Fruit fly (Drosophila melanogaster) whole organism, embryonic: ENCODE measurements around the gene bon.

Source experiments
- ATbp ChIP-seq: fragments of 200-800 bp; sonication (Bioruptor generic); optimal IDR thresholded peaks from 2 replicates; lab custom pipeline; 2017; ENCODE audit warnings: missing biosample characterization, mild to moderate bottlenecking, missing genetic modification characterization, missing genetic modification reagents
- CG11247 ChIP-seq: fragments of 200-800 bp; sonication (Bioruptor generic); IDR thresholded peaks from 2 replicates; pipeline ENCODE4 v1.3.6; 2022; ENCODE audit warnings: missing biosample characterization, missing genetic modification characterization
- CG12219 ChIP-seq: fragments of 200-800 bp; sonication (Bioruptor generic); optimal IDR thresholded peaks from 3 replicates; lab custom pipeline; 2018; ENCODE audit warnings: missing biosample characterization, mild to moderate bottlenecking, missing genetic modification characterization
- CG12299 ChIP-seq: fragments of 200-800 bp; sonication (Bioruptor generic); optimal IDR thresholded peaks from 2 replicates; lab custom pipeline; 2018; ENCODE audit warnings: missing biosample characterization, mild to moderate bottlenecking, missing genetic modification characterization
- CG13287 ChIP-seq: fragments of 200-800 bp; sonication (Bioruptor generic); IDR thresholded peaks from 2 replicates; pipeline ENCODE4 v1.3.6; 2022; ENCODE audit warnings: missing biosample characterization, missing genetic modification characterization; ENCODE audit not compliant: partially characterized antibody
- CG13894 ChIP-seq: fragments of 200-800 bp; sonication (Bioruptor generic); optimal IDR thresholded peaks from 3 replicates; lab custom pipeline; 2018; ENCODE audit warnings: missing biosample characterization, mild to moderate bottlenecking, missing genetic modification characterization, moderate library complexity
- CG15479 ChIP-seq: fragments of 200-800 bp; sonication (Bioruptor generic); optimal IDR thresholded peaks from 3 replicates; lab custom pipeline; 2019; ENCODE audit warnings: missing biosample characterization, mild to moderate bottlenecking, missing genetic modification characterization, moderate library complexity
- CG15601 ChIP-seq: fragments of 200-800 bp; sonication (Bioruptor generic); optimal IDR thresholded peaks from 3 replicates; lab custom pipeline; 2019; ENCODE audit warnings: missing biosample characterization, mild to moderate bottlenecking, missing genetic modification characterization, moderate library complexity
- CG2202 ChIP-seq: fragments of 200-800 bp; sonication (Bioruptor generic); optimal IDR thresholded peaks from 2 replicates; lab custom pipeline; 2018; ENCODE audit warnings: missing biosample characterization, mild to moderate bottlenecking, missing genetic modification characterization
- CG2875 ChIP-seq: fragments of 200-800 bp; sonication (Bioruptor generic); optimal IDR thresholded peaks from 2 replicates; lab custom pipeline; 2017; ENCODE audit warnings: missing biosample characterization, mild to moderate bottlenecking, missing genetic modification characterization, missing genetic modification reagents
- CG31224 ChIP-seq: fragments of 200-800 bp; sonication (Bioruptor generic); IDR thresholded peaks from 2 replicates; pipeline ENCODE4 v1.3.6; 2022; ENCODE audit warnings: missing biosample characterization, missing genetic modification characterization
- CG31365 ChIP-seq: fragments of 200-800 bp; sonication (Bioruptor generic); optimal IDR thresholded peaks from 2 replicates; lab custom pipeline; 2018; ENCODE audit warnings: missing biosample characterization, mild to moderate bottlenecking, missing genetic modification characterization
- CG3847 ChIP-seq: fragments of 200-800 bp; sonication (Bioruptor generic); IDR thresholded peaks from 2 replicates; pipeline ENCODE4 v1.3.6; 2022; ENCODE audit warnings: missing biosample characterization, missing genetic modification characterization
- CG3995 ChIP-seq: fragments of 200-800 bp; sonication (Bioruptor generic); optimal IDR thresholded peaks from 3 replicates; lab custom pipeline; 2016; ENCODE audit warnings: missing biosample characterization, missing genetic modification characterization
- CG4360 ChIP-seq: fragments of 200-800 bp; sonication (Bioruptor generic); IDR thresholded peaks from 2 replicates; pipeline ENCODE4 v1.3.6; 2022; ENCODE audit warnings: missing biosample characterization, missing genetic modification characterization
- CG4730 ChIP-seq: fragments of 200-800 bp; sonication (Bioruptor generic); IDR thresholded peaks from 2 replicates; pipeline ENCODE4 v1.3.6; 2022; ENCODE audit warnings: missing biosample characterization, missing genetic modification characterization
- CG6689 ChIP-seq: fragments of 200-800 bp; sonication (Bioruptor generic); IDR thresholded peaks from 2 replicates; pipeline ENCODE4 v1.3.6; 2022; ENCODE audit warnings: missing biosample characterization, missing genetic modification characterization
- CG7786 ChIP-seq: fragments of 200-800 bp; sonication (Bioruptor generic); optimal IDR thresholded peaks from 2 replicates; lab custom pipeline; 2016; ENCODE audit warnings: missing biosample characterization, missing genetic modification characterization
- CG9609 ChIP-seq: fragments of 200-800 bp; sonication (Bioruptor generic); optimal IDR thresholded peaks from 3 replicates; lab custom pipeline; 2016; ENCODE audit warnings: missing biosample characterization, missing genetic modification characterization
- H15 ChIP-seq: fragments of 200-800 bp; sonication (Bioruptor generic); IDR thresholded peaks from 3 replicates; pipeline ENCODE4 v1.3.6; 2022; ENCODE audit warnings: missing biosample characterization, missing genetic modification characterization
- HLHmδ ChIP-seq: fragments of 200-800 bp; sonication (Bioruptor generic); optimal IDR thresholded peaks from 2 replicates; lab custom pipeline; 2018; ENCODE audit warnings: missing biosample characterization, mild to moderate bottlenecking, missing genetic modification characterization, moderate library complexity
- Hand ChIP-seq: fragments of 200-800 bp; sonication (Bioruptor generic); optimal IDR thresholded peaks from 2 replicates; lab custom pipeline; 2017; ENCODE audit warnings: mild to moderate bottlenecking, missing biosample characterization, missing genetic modification reagents, missing genetic modification characterization
- Poxn ChIP-seq: fragments of 200-800 bp; sonication (Bioruptor generic); IDR thresholded peaks from 2 replicates; pipeline ENCODE4 v1.3.6; 2022; ENCODE audit warnings: missing biosample characterization, missing genetic modification characterization
- Rx ChIP-seq: fragments of 200-800 bp; sonication (Bioruptor generic); IDR thresholded peaks from 2 replicates; pipeline ENCODE4 v1.3.6; 2022; ENCODE audit warnings: missing biosample characterization, missing genetic modification characterization
- Side ChIP-seq: fragments of 200-800 bp; sonication (Bioruptor generic); optimal IDR thresholded peaks from 2 replicates; lab custom pipeline; 2016; ENCODE audit warnings: missing biosample characterization, missing genetic modification characterization
- Trl ChIP-seq, 3 experiments: fragments of >200 bp in 2 of 3; fragments of 200-800 bp in 1 of 3; sonication (Bioruptor generic) in 1 of 3; optimal IDR thresholded peaks; 2 replicates in 1 of 3; 3 replicates in 2 of 3; lab custom pipeline; 2016 to 2017; ENCODE audit warnings: missing biosample characterization in 1 of 3, missing genetic modification characterization in 1 of 3
- Vsx1 ChIP-seq: fragments of 200-800 bp; sonication (Bioruptor generic); optimal IDR thresholded peaks from 2 replicates; lab custom pipeline; 2017; ENCODE audit warnings: missing biosample characterization, mild to moderate bottlenecking, missing genetic modification characterization, missing genetic modification reagents
- al ChIP-seq: fragments of 200-800 bp; sonication (Bioruptor generic); IDR thresholded peaks from 2 replicates; pipeline ENCODE4 v1.3.6; 2022; ENCODE audit warnings: missing biosample characterization, missing genetic modification characterization
- bsh ChIP-seq, 2 experiments: fragments of 200-800 bp; sonication (Bioruptor generic); optimal IDR thresholded peaks; 2 replicates each; lab custom pipeline; 2017 to 2018; ENCODE audit warnings: mild to moderate bottlenecking in 2 of 2, missing biosample characterization in 2 of 2, missing genetic modification characterization in 2 of 2, moderate library complexity in 1 of 2
- caup ChIP-seq: fragments of 200-800 bp; sonication (Bioruptor generic); optimal IDR thresholded peaks from 3 replicates; lab custom pipeline; 2017; ENCODE audit warnings: missing biosample characterization, mild to moderate bottlenecking, missing genetic modification characterization, moderate library complexity; ENCODE audit not compliant: severe bottlenecking
- cg ChIP-seq: fragments of 200-800 bp; sonication (Bioruptor generic); optimal IDR thresholded peaks from 3 replicates; lab custom pipeline; 2019; ENCODE audit warnings: missing biosample characterization, mild to moderate bottlenecking, missing genetic modification characterization, moderate library complexity
- chn ChIP-seq: fragments of 200-800 bp; sonication (Bioruptor generic); optimal IDR thresholded peaks from 2 replicates; lab custom pipeline; 2016; ENCODE audit warnings: missing biosample characterization, missing genetic modification characterization
- hbn ChIP-seq: fragments of 200-800 bp; sonication (Bioruptor generic); IDR thresholded peaks from 2 replicates; pipeline ENCODE4 v1.3.6; 2022; ENCODE audit warnings: missing biosample characterization, missing genetic modification characterization; ENCODE audit not compliant: partially characterized antibody
- kni ChIP-seq: fragments of 200-800 bp; sonication (Bioruptor generic); optimal IDR thresholded peaks from 3 replicates; lab custom pipeline; 2017; ENCODE audit warnings: mild to moderate bottlenecking, missing biosample characterization, missing genetic modification reagents, missing genetic modification characterization
- pfk ChIP-seq: fragments of 200-800 bp; sonication (Bioruptor generic); optimal IDR thresholded peaks from 2 replicates; lab custom pipeline; 2018; ENCODE audit warnings: missing biosample characterization, mild to moderate bottlenecking, missing genetic modification characterization, moderate library complexity
- pita ChIP-seq: fragments of 200-800 bp; sonication (Bioruptor generic); optimal IDR thresholded peaks from 2 replicates; lab custom pipeline; 2017; ENCODE audit warnings: missing biosample characterization, mild to moderate bottlenecking, missing genetic modification characterization
- ranshi ChIP-seq: fragments of 200-800 bp; sonication (Bioruptor generic); IDR thresholded peaks from 2 replicates; pipeline ENCODE4 v1.3.6; 2022; ENCODE audit warnings: missing biosample characterization, missing genetic modification characterization
- sd ChIP-seq: fragments of 200-800 bp; sonication (Bioruptor generic); optimal IDR thresholded peaks from 3 replicates; lab custom pipeline; 2018; ENCODE audit warnings: missing biosample characterization, mild to moderate bottlenecking, missing genetic modification characterization, moderate library complexity
- sim ChIP-seq: fragments of 200-800 bp; sonication (Bioruptor generic); IDR thresholded peaks from 2 replicates; pipeline ENCODE4 v1.3.6; 2022; ENCODE audit warnings: missing biosample characterization, missing genetic modification characterization
- sisA ChIP-seq: fragments of 200-800 bp; sonication (Bioruptor generic); IDR thresholded peaks from 2 replicates; pipeline ENCODE4 v1.3.6; 2022; ENCODE audit warnings: missing biosample characterization, missing genetic modification characterization
- so ChIP-seq: fragments of 200-800 bp; sonication (Bioruptor generic); IDR thresholded peaks from 3 replicates; pipeline ENCODE4 v1.3.6; 2022; ENCODE audit warnings: missing biosample characterization, missing genetic modification characterization
- trem ChIP-seq: fragments of 200-800 bp; optimal IDR thresholded peaks from 3 replicates; lab custom pipeline; 2019; ENCODE audit warnings: missing biosample characterization, mild to moderate bottlenecking, missing genetic modification characterization, moderate library complexity
- wdn ChIP-seq: fragments of 200-800 bp; sonication (Bioruptor generic); IDR thresholded peaks from 2 replicates; pipeline ENCODE4 v1.3.6; 2022; ENCODE audit warnings: missing biosample characterization, missing genetic modification characterization

Gene bon

dm6 chr3R:20555720-20556280 lies 37.1 kb upstream of the bon start (continued):
- TF ChIP-seq pfk (GFP tag; lab: Kevin White, UChicago): peak; percentile 75
- TF ChIP-seq sd (tag; lab: Kevin White, UChicago): peak; percentile 4
- TF ChIP-seq H15 (GFP tag; lab: Robert Waterston, UW): 0 out of 3 replicates have a peak, but pooled peaks have one; percentile 4
- no peak for TF ChIP-seq CG4730
- TF ChIP-seq CG3847: no peak
- TF ChIP-seq Trl (optimal IDR thresholded peaks at IDR 0.05; lab: Kevin White, UChicago): peak; percentile 65 to 76
- no peak for TF ChIP-seq Trl (GFP tag; optimal IDR thresholded peaks at IDR 0.05; lab: Kevin White, UChicago)
- peak; percentile 65 for TF ChIP-seq CG15601 (tag; lab: Kevin White, UChicago)
- TF ChIP-seq CG2202 (tag; lab: Kevin White, UChicago): peak; percentile 36
- TF ChIP-seq wdn: no peak; the same call in 1 of the 2 replicates
- 0 out of 2 replicates have a peak, but pooled peaks have one; percentile 35 for TF ChIP-seq hbn (GFP tag; lab: Robert Waterston, UW)
- no peak for TF ChIP-seq al (GFP tag; lab: Robert Waterston, UW)
- TF ChIP-seq sim: 0 out of 2 replicates have a peak, but pooled peaks have one; percentile 24
- no peak for TF ChIP-seq CG9609 (GFP tag; lab: Kevin White, UChicago)
- peak; percentile 73 for TF ChIP-seq CG12299 (tag; lab: Kevin White, UChicago)
- peak; percentile 66 for TF ChIP-seq kni
- TF ChIP-seq sisA (GFP tag; lab: Robert Waterston, UW): no peak
- no peak for TF ChIP-seq CG7786 (GFP tag; lab: Kevin White, UChicago)
- peak; percentile 89 for TF ChIP-seq HLHmδ
- peak; percentile 49 for TF ChIP-seq Vsx1
- no peak; the same call in 1 of the 2 replicates for TF ChIP-seq ranshi (GFP tag; lab: Robert Waterston, UW)
- TF ChIP-seq CG13894 (tag; lab: Kevin White, UChicago): peak; percentile 73
- TF ChIP-seq ATbp: peak; percentile 73
- TF ChIP-seq bsh (GFP tag; optimal IDR thresholded peaks at IDR 0.05; lab: Kevin White, UChicago): peak in 1 of 2 experiments; percentile 32
- no peak for TF ChIP-seq CG11247
- no peak for TF ChIP-seq CG31365 (tag; lab: Kevin White, UChicago)
- TF ChIP-seq CG4360: peak; percentile 7; the same call in 1 of the 2 replicates
- no peak for TF ChIP-seq so (GFP tag; lab: Robert Waterston, UW)
- TF ChIP-seq chn: no peak
- peak; percentile 5 for TF ChIP-seq CG2875
- TF ChIP-seq pita (GFP tag; lab: Kevin White, UChicago): no peak
- peak; percentile 22 for TF ChIP-seq CG12219 (GFP tag; lab: Kevin White, UChicago)
- no peak for TF ChIP-seq CG31224
- TF ChIP-seq Rx: no peak
- TF ChIP-seq caup (GFP tag; lab: Kevin White, UChicago): peak; percentile 43
- TF ChIP-seq cg (GFP tag; lab: Kevin White, UChicago): peak; percentile 14
- no peak for TF ChIP-seq CG3995
- TF ChIP-seq Side: no peak
- no peak for TF ChIP-seq Poxn (GFP tag; lab: Robert Waterston, UW)
- TF ChIP-seq Hand (GFP tag; lab: Kevin White, UChicago): peak; percentile 46
- no peak for TF ChIP-seq CG6689 (GFP tag; lab: Robert Waterston, UW)
- 0 out of 2 replicates have a peak, but pooled peaks have one; percentile 12 for TF ChIP-seq CG13287 (GFP tag; lab: Robert Waterston, UW)
- TF ChIP-seq CG15479 (GFP tag; lab: Kevin White, UChicago): no peak
- no peak for TF ChIP-seq trem (tag; lab: Kevin White, UChicago)
- TF ChIP-seq, all 482 proteins: peak for 88
